Worm (Caenorhabditis elegans) whole organism, L2 larva: ENCODE results near the gene nhr-202.

Experiments
- dmd-4 ChIP-seq: sonication (generic microtip); optimal IDR thresholded peaks from 2 replicates; lab custom pipeline; 2017; ENCODE audit warnings: missing biosample characterization, missing genetic modification characterization
- egl-27 ChIP-seq: sonication (generic microtip); optimal IDR thresholded peaks from 3 replicates; lab custom pipeline; 2017; ENCODE audit warnings: missing biosample characterization, missing genetic modification reagents, missing genetic modification characterization
- elt-1 ChIP-seq: fragments of 150-350 bp; optimal IDR thresholded peaks from 2 replicates; lab custom pipeline; 2014; ENCODE audit warnings: missing biosample characterization, missing genetic modification characterization
- gmeb-1 ChIP-seq: fragments of 150-350 bp; optimal IDR thresholded peaks from 2 replicates; lab custom pipeline; 2014; ENCODE audit warnings: missing biosample characterization, missing genetic modification characterization
- lin-13 ChIP-seq: fragments of 150-350 bp; optimal IDR thresholded peaks from 2 replicates; lab custom pipeline; 2014; ENCODE audit warnings: missing biosample characterization, missing genetic modification reagents, missing genetic modification characterization
- nhr-10 ChIP-seq: sonication (generic microtip); optimal IDR thresholded peaks from 2 replicates; lab custom pipeline; 2017; ENCODE audit warnings: missing biosample characterization, missing genetic modification characterization
- nhr-11 ChIP-seq: fragments of 150-350 bp; optimal IDR thresholded peaks from 2 replicates; lab custom pipeline; 2014; ENCODE audit warnings: missing biosample characterization, missing genetic modification characterization
- peb-1 ChIP-seq: fragments of 150-350 bp; optimal IDR thresholded peaks from 2 replicates; lab custom pipeline; 2014; ENCODE audit warnings: missing biosample characterization, missing genetic modification characterization

- no peak for TF ChIP-seq elt-1 (tag; lab: Kevin White, UChicago)
- TF ChIP-seq nhr-11: no peak
- TF ChIP-seq peb-1 (tag; lab: Kevin White, UChicago): no peak
- TF ChIP-seq lin-13 (GFP tag; lab: Kevin White, UChicago): no peak
- no peak for TF ChIP-seq gmeb-1 (tag; lab: Kevin White, UChicago)
- TF ChIP-seq nhr-10 (tag; lab: Kevin White, UChicago): no peak
- TF ChIP-seq egl-27 (tag; lab: Kevin White, UChicago): no peak
- no peak for TF ChIP-seq dmd-4
These were observed 38.8 kb downstream of the nhr-202 start, which contains the start of gene str-256 for ce11 chrV:501230-501629.
